Worm (Caenorhabditis elegans) whole organism, late embryonic: ENCODE data around the gene tftc-3.

ENCODE experiments used
- Y22D7AL.16 ChIP-seq: sonication (generic microtip); optimal IDR thresholded peaks from 2 replicates; lab custom pipeline; 2016; ENCODE audit warnings: missing genetic modification characterization, missing compliant biosample characterization
- elt-4 ChIP-seq: sonication (generic microtip); optimal IDR thresholded peaks from 2 replicates; lab custom pipeline; 2016; ENCODE audit warnings: missing genetic modification characterization, missing compliant biosample characterization
- ets-4 ChIP-seq: sonication (generic microtip); optimal IDR thresholded peaks from 2 replicates; lab custom pipeline; 2016; ENCODE audit warnings: missing genetic modification characterization, missing compliant biosample characterization
- fax-1 ChIP-seq: sonication (generic microtip); optimal IDR thresholded peaks from 2 replicates; lab custom pipeline; 2016; ENCODE audit warnings: missing genotype, missing genetic modification characterization, missing compliant biosample characterization

- no peak for TF ChIP-seq ets-4 (tag; lab: Kevin White, UChicago)
- TF ChIP-seq fax-1 (tag; lab: Kevin White, UChicago), result no peak
- no peak for TF ChIP-seq Y22D7AL.16
- TF ChIP-seq elt-4, result no peak
These were observed 43.8 kb downstream of the tftc-3 start, which contains the start of gene C51E3.6 for ce11 chrV:10166368-10166767.
